Worm (Caenorhabditis elegans): ENCODE results near the gene Y14H12A.2.
A peak's percentile ranks its signal among the peaks of the same experiment; 100 is the strongest.

Y14H12A.2 gene

DNA sequence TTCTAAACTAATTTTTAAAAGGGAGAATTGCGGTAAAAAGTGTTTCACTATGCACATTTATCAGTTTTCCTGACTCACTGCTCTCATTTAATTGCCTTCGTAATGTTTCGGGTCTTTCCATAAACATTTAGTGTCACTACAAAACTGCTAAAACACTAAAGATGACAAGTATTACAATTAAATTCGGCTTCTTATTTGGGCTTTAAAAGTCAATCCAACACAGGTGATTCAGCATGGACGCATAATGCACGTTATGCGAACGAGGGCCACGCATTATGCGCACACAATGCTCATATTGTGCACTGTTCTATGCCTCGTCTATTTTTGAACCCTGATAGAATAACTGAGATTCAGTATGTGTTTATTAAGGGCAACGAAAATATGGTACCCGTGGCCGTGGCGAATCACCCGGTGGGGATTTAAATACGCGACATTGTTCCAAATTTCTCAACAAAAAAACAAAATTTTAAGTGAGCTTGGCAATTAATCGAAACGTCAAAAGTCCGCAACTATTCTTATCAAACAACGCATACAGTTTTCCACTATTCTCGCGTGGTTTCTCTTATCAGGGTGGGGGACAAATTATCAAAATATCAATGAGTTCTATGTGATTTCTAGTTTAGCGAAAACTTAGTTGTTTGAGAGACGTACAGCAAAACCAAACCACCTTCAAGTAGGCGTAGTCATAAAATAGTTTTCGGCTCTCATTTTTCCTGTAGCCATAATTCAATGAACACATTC lies at the start of gene Y14H12A.2:
Y14H12A.2 (minus strand) TSS at position 51 of the 741 bp plus-strand sequence.
- TF ChIP-seq zag-1 (tag; optimal IDR thresholded peaks at IDR 0.05), result no peak
- TF ChIP-seq nhr-76 (tag; optimal IDR thresholded peaks at IDR 0.05), result no peak
- TF ChIP-seq dve-1 (tag; optimal IDR thresholded peaks at IDR 0.05; ENCODE audit: insufficient read depth), result peak; percentile 55
- TF ChIP-seq unc-39 (tag; optimal IDR thresholded peaks at IDR 0.05), result no peak
- TF ChIP-seq vab-7 (GFP tag; IDR thresholded peaks at IDR 0.05), result no peak
- TF ChIP-seq snpc-1.2 (GFP tag; IDR thresholded peaks at IDR 0.05), result no peak
- no peak for TF ChIP-seq mdt-29 (GFP tag; IDR thresholded peaks at IDR 0.05)
- TF ChIP-seq T26A8.4 (GFP tag; IDR thresholded peaks at IDR 0.05), result no peak
- no peak for TF ChIP-seq daf-16 (GFP tag; optimal IDR thresholded peaks at IDR 0.05)
- peak; percentile 37 for TF ChIP-seq daf-16 (tag; optimal IDR thresholded peaks at IDR 0.05)
- TF ChIP-seq lin-13 (GFP tag; optimal IDR thresholded peaks at IDR 0.05), result no peak
- TF ChIP-seq mxl-3 (GFP tag; optimal IDR thresholded peaks at IDR 0.05), result peak; percentile 31
- peak; percentile 76 for TF ChIP-seq dmd-6 (GFP tag; IDR thresholded peaks at IDR 0.05)
- TF ChIP-seq nhr-28 (tag; optimal IDR thresholded peaks at IDR 0.05), result peak; percentile 49
- peak; percentile 85 for TF ChIP-seq pqm-1 (tag; optimal IDR thresholded peaks at IDR 0.05)
- no peak for TF ChIP-seq egl-43 (GFP tag; IDR thresholded peaks at IDR 0.05)
- TF ChIP-seq hlh-11 (tag; optimal IDR thresholded peaks at IDR 0.05), result peak; percentile 42
- TF ChIP-seq jun-1 (tag; optimal IDR thresholded peaks at IDR 0.05), result no peak
- TF ChIP-seq sdz-12 (GFP tag; optimal IDR thresholded peaks at IDR 0.05), result no peak
- peak; percentile 36 for TF ChIP-seq aha-1 (tag)
- TF ChIP-seq daf-19 (GFP tag; conservative IDR thresholded peaks at IDR 0.05), result no peak

ce11 chrII:4038541-4038940 lies 49.1 kb upstream of the Y14H12A.2 start, which contains the start of gene pqn-48:
Gene pqn-48, plus strand, starts transcription at chrII:4038884.
- TF ChIP-seq set-16 (GFP tag; IDR thresholded peaks at IDR 0.05), result peak; percentile 32
- TF ChIP-seq unc-62 (GFP tag; optimal IDR thresholded peaks at IDR 0.05 in 1 of 2), result peak in 1 of 2 experiments; percentile 16
- TF ChIP-seq unc-62 (tag; optimal IDR thresholded peaks at IDR 0.05), result no peak
- TF ChIP-seq zag-1 (tag; optimal IDR thresholded peaks at IDR 0.05), result no peak

- TF ChIP-seq cey-2 (tag; optimal IDR thresholded peaks at IDR 0.05; ENCODE audit: borderline replicate concordance, insufficient read depth) (no peak), nhr-41 (GFP tag; IDR thresholded peaks at IDR 0.05) (no peak), F49E8.2 (tag; optimal IDR thresholded peaks at IDR 0.05; ENCODE audit: borderline replicate concordance) (no peak), madf-5 (GFP tag; IDR thresholded peaks at IDR 0.05) (no peak), T20F7.1 (GFP tag; optimal IDR thresholded peaks at IDR 0.05) (no peak), mdt-29 (GFP tag; IDR thresholded peaks at IDR 0.05) (no peak), pha-4 (GFP tag; IDR thresholded peaks at IDR 0.05) (no peak), pha-4 (tag; optimal IDR thresholded peaks at IDR 0.05) (no peak), unc-130 (GFP tag; optimal IDR thresholded peaks at IDR 0.05) (no peak), daf-8 (GFP tag; IDR thresholded peaks at IDR 0.05) (no peak), madf-9 (GFP tag; conservative IDR thresholded peaks at IDR 0.05) (no peak)
Observed at ce11 chrII:4032293-4032692, 42.8 kb upstream of the Y14H12A.2 start, which contains the start of gene K07D4.4. Gene K07D4.4, minus strand, starts transcription at chrII:4032393.

DNA sequence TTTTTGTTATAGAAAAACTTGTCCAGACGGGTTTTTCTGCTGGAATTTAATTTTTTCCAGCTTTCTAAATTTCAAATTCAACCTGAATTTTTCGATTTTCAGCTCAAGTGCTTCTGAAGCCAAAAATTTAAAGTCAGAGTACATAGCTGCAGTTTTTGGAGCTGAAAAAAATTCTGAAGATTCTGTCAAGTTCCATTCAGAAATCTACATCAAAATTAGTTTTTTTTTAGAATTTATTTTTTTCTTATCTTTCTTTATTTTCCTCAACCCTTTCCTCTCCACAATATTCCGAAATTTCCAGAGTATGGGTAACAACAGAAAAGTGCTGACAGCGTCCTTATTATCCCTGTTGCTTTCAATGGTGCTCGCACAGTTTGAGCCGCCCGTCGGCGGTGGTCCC lies 38.8 kb upstream of the Y14H12A.2 start, which contains the start of gene K07D4.9:
K07D4.9 (plus strand) TSS at position 301 of the 400 bp plus-strand sequence.
- TF ChIP-seq php-3 (GFP tag; IDR thresholded peaks at IDR 0.05) (no peak), ZK546.5 (tag; optimal IDR thresholded peaks at IDR 0.05) (no peak), daf-12 (tag; optimal IDR thresholded peaks at IDR 0.05) (no peak), F26F4.8 (GFP tag; conservative IDR thresholded peaks at IDR 0.05) (no peak), aly-2 (tag; optimal IDR thresholded peaks at IDR 0.05) (no peak), cey-2 (tag; optimal IDR thresholded peaks at IDR 0.05; ENCODE audit: borderline replicate concordance, insufficient read depth) (no peak), D1046.2 (GFP tag; IDR thresholded peaks at IDR 0.05) (no peak), lin-1 (GFP tag; IDR thresholded peaks at IDR 0.05) (no peak), unc-62 (GFP tag; optimal IDR thresholded peaks at IDR 0.05 in 1 of 2) (no peak), unc-62 (tag; optimal IDR thresholded peaks at IDR 0.05) (no peak), egl-43 (GFP tag; IDR thresholded peaks at IDR 0.05) (no peak), nhr-42 (GFP tag; IDR thresholded peaks at IDR 0.05) (no peak), unc-39 (tag; optimal IDR thresholded peaks at IDR 0.05) (no peak), mes-2 (tag; optimal IDR thresholded peaks at IDR 0.05; ENCODE audit: poor library complexity, severe bottlenecking) (no peak), lin-13 (GFP tag; optimal IDR thresholded peaks at IDR 0.05) (no peak), nhr-102 (tag; optimal IDR thresholded peaks at IDR 0.05) (no peak)
